Worm (Caenorhabditis elegans) whole organism, late embryonic: ENCODE measurements around the gene F40F9.3.

ENCODE experiments used
- F13H6.1 ChIP-seq: sonication (generic microtip); optimal IDR thresholded peaks from 2 replicates; lab custom pipeline; 2016; ENCODE audit warnings: missing genetic modification characterization, missing compliant biosample characterization
- K09A11.1 ChIP-seq: sonication (generic microtip); optimal IDR thresholded peaks from 2 replicates; lab custom pipeline; 2017; ENCODE audit warnings: antibody characterized with exemption, mild to moderate bottlenecking, missing genetic modification characterization, missing compliant biosample characterization; ENCODE audit not compliant: insufficient read depth
- T23F11.4 ChIP-seq: fragments of 200-800 bp; sonication (Bioruptor generic); optimal IDR thresholded peaks from 2 replicates; lab custom pipeline; 2018; ENCODE audit warnings: mild to moderate bottlenecking, missing genetic modification characterization, missing compliant biosample characterization
- ahr-1 ChIP-seq: sonication (generic microtip); optimal IDR thresholded peaks from 2 replicates; lab custom pipeline; 2016; ENCODE audit warnings: missing genetic modification characterization, missing compliant biosample characterization
- ceh-14 ChIP-seq: sonication (generic microtip); optimal IDR thresholded peaks from 2 replicates; lab custom pipeline; 2016; ENCODE audit warnings: missing genotype, missing genetic modification characterization, missing compliant biosample characterization
- ceh-45 ChIP-seq: fragments of 200-800 bp; sonication (Bioruptor generic); IDR thresholded peaks from 2 replicates; pipeline ENCODE4 v1.3.6; 2022; ENCODE audit warnings: missing genetic modification reagents, missing genetic modification characterization, missing compliant biosample characterization
- ceh-6 ChIP-seq: fragments of 200-800 bp; sonication (Bioruptor generic); optimal IDR thresholded peaks from 2 replicates; lab custom pipeline; 2018; ENCODE audit warnings: mild to moderate bottlenecking, missing genetic modification characterization, missing compliant biosample characterization
- ceh-9 ChIP-seq: sonication (generic microtip); optimal IDR thresholded peaks from 2 replicates; lab custom pipeline; 2016; ENCODE audit warnings: mild to moderate bottlenecking, missing genetic modification characterization, inconsistent platforms, missing compliant biosample characterization
- che-1 ChIP-seq: sonication (generic microtip); optimal IDR thresholded peaks from 2 replicates; lab custom pipeline; 2016; ENCODE audit warnings: mild to moderate bottlenecking, missing genetic modification characterization, missing compliant biosample characterization
- dmd-4 ChIP-seq: sonication (generic microtip); optimal IDR thresholded peaks from 2 replicates; lab custom pipeline; 2016; ENCODE audit warnings: borderline replicate concordance, missing genetic modification characterization, missing compliant biosample characterization
- elt-2 ChIP-seq: sonication (generic microtip); optimal IDR thresholded peaks from 2 replicates; lab custom pipeline; 2016; ENCODE audit warnings: missing genetic modification reagents, missing genetic modification characterization, missing compliant biosample characterization
- elt-4 ChIP-seq: sonication (generic microtip); optimal IDR thresholded peaks from 2 replicates; lab custom pipeline; 2016; ENCODE audit warnings: missing genetic modification characterization, missing compliant biosample characterization
- ets-4 ChIP-seq: sonication (generic microtip); optimal IDR thresholded peaks from 2 replicates; lab custom pipeline; 2016; ENCODE audit warnings: missing genetic modification characterization, missing compliant biosample characterization
- eyg-1 ChIP-seq: sonication (generic microtip); optimal IDR thresholded peaks from 2 replicates; lab custom pipeline; 2016; ENCODE audit warnings: missing genotype, missing genetic modification characterization, missing compliant biosample characterization
- fkh-10 ChIP-seq: fragments of 150-350 bp; optimal IDR thresholded peaks from 2 replicates; lab custom pipeline; 2014; ENCODE audit warnings: missing biosample characterization, missing genetic modification reagents, missing genetic modification characterization
- fkh-6 ChIP-seq: sonication (generic microtip); optimal IDR thresholded peaks from 2 replicates; lab custom pipeline; 2016; ENCODE audit warnings: missing genetic modification characterization, missing compliant biosample characterization
- hlh-15 ChIP-seq: sonication (generic microtip); optimal IDR thresholded peaks from 2 replicates; lab custom pipeline; 2016; ENCODE audit warnings: missing genetic modification characterization, missing compliant biosample characterization
- hlh-30 ChIP-seq: sonication (generic microtip); optimal IDR thresholded peaks from 2 replicates; lab custom pipeline; 2017; ENCODE audit warnings: antibody characterized with exemption, missing genetic modification characterization, missing compliant biosample characterization; ENCODE audit not compliant: insufficient read depth
- hlh-6 ChIP-seq: sonication (generic microtip); optimal IDR thresholded peaks from 2 replicates; lab custom pipeline; 2016; ENCODE audit warnings: missing genotype, missing genetic modification characterization, missing compliant biosample characterization
- lim-6 ChIP-seq: sonication (generic microtip); optimal IDR thresholded peaks from 2 replicates; lab custom pipeline; 2016; ENCODE audit warnings: missing genetic modification characterization, missing compliant biosample characterization
- lin-11 ChIP-seq: fragments of 200-800 bp; sonication (Bioruptor generic); optimal IDR thresholded peaks from 2 replicates; lab custom pipeline; 2018; ENCODE audit warnings: mild to moderate bottlenecking, missing genetic modification characterization, missing compliant biosample characterization
- madf-2 ChIP-seq: sonication (generic microtip); optimal IDR thresholded peaks from 2 replicates; lab custom pipeline; 2017; ENCODE audit warnings: missing genetic modification characterization, missing compliant biosample characterization
- npax-4 ChIP-seq: sonication (generic microtip); optimal IDR thresholded peaks from 2 replicates; lab custom pipeline; 2016; ENCODE audit warnings: missing genetic modification characterization, missing compliant biosample characterization
- odd-2 ChIP-seq: sonication (generic microtip); optimal IDR thresholded peaks from 2 replicates; lab custom pipeline; 2017; ENCODE audit warnings: antibody characterized with exemption, mild to moderate bottlenecking, missing genetic modification characterization, missing compliant biosample characterization
- pat-9 ChIP-seq: fragments of 200-800 bp; sonication (Bioruptor generic); optimal IDR thresholded peaks from 2 replicates; lab custom pipeline; 2018; ENCODE audit warnings: mild to moderate bottlenecking, missing genetic modification characterization, moderate library complexity, missing compliant biosample characterization
- pha-2 ChIP-seq: sonication (generic microtip); optimal IDR thresholded peaks from 2 replicates; lab custom pipeline; 2017; ENCODE audit warnings: mild to moderate bottlenecking, missing genetic modification characterization, missing compliant biosample characterization
- pqm-1 ChIP-seq: sonication (generic microtip); optimal IDR thresholded peaks from 2 replicates; lab custom pipeline; 2016; ENCODE audit warnings: missing genetic modification characterization, missing compliant biosample characterization
- rnt-1 ChIP-seq: sonication (generic microtip); optimal IDR thresholded peaks from 2 replicates; lab custom pipeline; 2016; ENCODE audit warnings: missing genetic modification characterization, missing compliant biosample characterization
- sdc-2 ChIP-seq: sonication (generic microtip); optimal IDR thresholded peaks from 2 replicates; lab custom pipeline; 2016; ENCODE audit warnings: missing genotype, missing genetic modification characterization, missing compliant biosample characterization
- tbx-2 ChIP-seq: sonication (generic microtip); optimal IDR thresholded peaks from 2 replicates; lab custom pipeline; 2016; ENCODE audit warnings: missing genetic modification characterization, missing compliant biosample characterization
- tbx-7 ChIP-seq: sonication (generic microtip); optimal IDR thresholded peaks from 2 replicates; lab custom pipeline; 2016; ENCODE audit warnings: missing genotype, missing genetic modification characterization, missing compliant biosample characterization
- ttx-3 ChIP-seq: sonication (generic microtip); optimal IDR thresholded peaks from 2 replicates; lab custom pipeline; 2016; ENCODE audit warnings: missing genetic modification reagents, missing genetic modification characterization, missing compliant biosample characterization
- unc-3 ChIP-seq, 2 experiments: fragments of 200-800 bp in 1 of 2; sonication (Bioruptor generic) in 1 of 2; sonication (generic microtip) in 1 of 2; conservative IDR thresholded peaks in 1 of 2; optimal IDR thresholded peaks in 1 of 2; 2 replicates each; pipeline versions ENCODE4 v1.3.6 to Lab custom; 2016 to 2022; ENCODE audit warnings: missing compliant biosample characterization in 2 of 2, missing genetic modification characterization in 2 of 2, missing genetic modification reagents in 1 of 2
- unc-55 ChIP-seq: sonication (generic microtip); optimal IDR thresholded peaks from 2 replicates; lab custom pipeline; 2017; ENCODE audit warnings: missing biosample characterization, missing genetic modification reagents, missing genetic modification characterization
- unc-86 ChIP-seq: sonication (generic microtip); optimal IDR thresholded peaks from 2 replicates; lab custom pipeline; 2016; ENCODE audit warnings: missing genetic modification characterization, missing compliant biosample characterization
- ztf-16 ChIP-seq: sonication (generic microtip); optimal IDR thresholded peaks from 2 replicates; lab custom pipeline; 2017; ENCODE audit warnings: missing genetic modification characterization, missing compliant biosample characterization

Gene F40F9.3

ce11 chrV:9754459-9754858 is 39.5 kb downstream of the F40F9.3 start, which contains the start of gene F58E6.5:
Gene F58E6.5, minus strand, starts transcription at chrV:9754559.
- no peak for TF ChIP-seq ttx-3
- TF ChIP-seq unc-3 (GFP tag; conservative IDR thresholded peaks at IDR 0.05; lab: Robert Waterston, UW): no peak
- TF ChIP-seq unc-3 (tag; optimal IDR thresholded peaks at IDR 0.05; lab: Kevin White, UChicago): no peak
- TF ChIP-seq fkh-6: no peak
- no peak for TF ChIP-seq unc-55 (GFP tag; lab: Kevin White, UChicago)

- no peak for TF ChIP-seq pqm-1 (tag; lab: Kevin White, UChicago)
Observed at ce11 chrV:9755725-9756124, 40.7 kb downstream of the F40F9.3 start, which contains the start of gene F58E6.8. Gene F58E6.8, minus strand, starts transcription at chrV:9755825.

- TF ChIP-seq elt-2 (tag; lab: Kevin White, UChicago) (peak; percentile 48), ceh-14 (tag; lab: Kevin White, UChicago) (no peak)
- TF ChIP-seq, all 69 proteins: peak for 1
Observed at ce11 chrV:9756242-9756641, 41.2 kb downstream of the F40F9.3 start, which contains the start of gene hrg-3. Gene hrg-3, plus strand, starts transcription at chrV:9756468.

- TF ChIP-seq T23F11.4 (GFP tag; lab: Kevin White, UChicago): no peak
- TF ChIP-seq ceh-9: no peak
- TF ChIP-seq npax-4 (tag; lab: Kevin White, UChicago): no peak
- TF ChIP-seq tbx-7 (tag; lab: Kevin White, UChicago): no peak
- no peak for TF ChIP-seq ceh-14 (tag; lab: Kevin White, UChicago)
- TF ChIP-seq ets-4 (tag; lab: Kevin White, UChicago): no peak
- TF ChIP-seq sdc-2 (tag; lab: Kevin White, UChicago): no peak
- no peak for TF ChIP-seq hlh-30
- TF ChIP-seq odd-2 (tag; lab: Kevin White, UChicago): no peak
- TF ChIP-seq fkh-10 (GFP tag; lab: Kevin White, UChicago): no peak
- TF ChIP-seq unc-86 (tag; lab: Kevin White, UChicago): no peak
Observed at ce11 chrV:9757884-9758283, 42.9 kb downstream of the F40F9.3 start, which contains the start of gene F58E6.11. Gene F58E6.11, minus strand, starts transcription at chrV:9757984.

ce11 chrV:9758437-9758836 is 43.4 kb downstream of the F40F9.3 start:
- TF ChIP-seq dmd-4 (tag; lab: Kevin White, UChicago) (no peak), che-1 (no peak), ztf-16 (tag; lab: Kevin White, UChicago) (no peak), lin-11 (no peak), ceh-45 (no peak), F13H6.1 (tag; lab: Kevin White, UChicago) (no peak), lim-6 (no peak)

ce11 chrV:9763759-9764158 is 48.8 kb downstream of the F40F9.3 start:
- TF ChIP-seq madf-2 (tag; lab: Kevin White, UChicago): no peak
- no peak for TF ChIP-seq elt-2 (tag; lab: Kevin White, UChicago)
- TF ChIP-seq K09A11.1 (tag; lab: Kevin White, UChicago): no peak
- no peak for TF ChIP-seq hlh-30
- no peak for TF ChIP-seq pha-2 (tag; lab: Kevin White, UChicago)
- TF ChIP-seq tbx-2 (tag; lab: Kevin White, UChicago): no peak
- no peak for TF ChIP-seq eyg-1
- TF ChIP-seq ceh-6 (GFP tag; lab: Kevin White, UChicago): no peak
- TF ChIP-seq ceh-9: no peak
- no peak for TF ChIP-seq elt-4
- TF ChIP-seq pat-9: no peak
- no peak for TF ChIP-seq ahr-1 (tag; lab: Kevin White, UChicago)
- no peak for TF ChIP-seq rnt-1 (tag; lab: Kevin White, UChicago)
- no peak for TF ChIP-seq hlh-6 (tag; lab: Kevin White, UChicago)
- TF ChIP-seq hlh-15: no peak
- TF ChIP-seq, all 69 proteins: peak for 0
